Worm (Caenorhabditis elegans) whole organism, L1 larva: ENCODE measurements around the gene F19C7.8.

Experiments used
- C04F5.9 ChIP-seq: sonication (generic microtip); optimal IDR thresholded peaks from 2 replicates; lab custom pipeline; 2016; ENCODE audit warnings: missing genetic modification characterization, missing compliant biosample characterization
- C16A3.4 ChIP-seq: fragments of 150-350 bp; optimal IDR thresholded peaks from 2 replicates; lab custom pipeline; 2014; ENCODE audit warnings: missing biosample characterization, missing genetic modification characterization
- C34B4.2 ChIP-seq: sonication (generic microtip); optimal IDR thresholded peaks from 2 replicates; lab custom pipeline; 2017; ENCODE audit warnings: mild to moderate bottlenecking, missing genetic modification characterization, missing compliant biosample characterization
- F16B12.6 ChIP-seq: fragments of 150-350 bp; optimal IDR thresholded peaks from 2 replicates; lab custom pipeline; 2014; ENCODE audit warnings: missing biosample characterization, missing genetic modification characterization
- aha-1 ChIP-seq: fragments of 150-350 bp; optimal IDR thresholded peaks from 2 replicates; lab custom pipeline; 2014; ENCODE audit warnings: missing biosample characterization, missing genetic modification characterization
- ama-1 ChIP-seq: fragments of 150-350 bp; optimal IDR thresholded peaks from 2 replicates; lab custom pipeline; 2014
- ceh-63 ChIP-seq: fragments of 200-800 bp; sonication (Bioruptor generic); optimal IDR thresholded peaks from 2 replicates; lab custom pipeline; 2018; ENCODE audit warnings: mild to moderate bottlenecking, missing genetic modification characterization, missing compliant biosample characterization
- ceh-8 ChIP-seq: fragments of 200-800 bp; sonication (Bioruptor generic); optimal IDR thresholded peaks from 2 replicates; lab custom pipeline; 2018; ENCODE audit warnings: mild to moderate bottlenecking, missing genetic modification characterization, moderate library complexity, missing compliant biosample characterization
- ceh-82 ChIP-seq, 3 experiments: fragments of 150-350 bp in 1 of 3; sonication (generic microtip) in 2 of 3; optimal IDR thresholded peaks; 2 replicates each; lab custom pipeline; 2014 to 2017; ENCODE audit warnings: missing biosample characterization in 3 of 3, missing genetic modification characterization in 3 of 3
- ceh-88 ChIP-seq: fragments of 200-800 bp; sonication (Bioruptor generic); IDR thresholded peaks from 2 replicates; pipeline ENCODE4 v1.3.6; 2022; ENCODE audit warnings: missing genetic modification characterization, missing compliant biosample characterization
- ceh-90 ChIP-seq: sonication (generic microtip); optimal IDR thresholded peaks from 2 replicates; lab custom pipeline; 2016; ENCODE audit warnings: missing genetic modification characterization, missing compliant biosample characterization
- efl-3 ChIP-seq: fragments of 200-800 bp; sonication (Bioruptor generic); optimal IDR thresholded peaks from 2 replicates; lab custom pipeline; 2018; ENCODE audit warnings: mild to moderate bottlenecking, missing genetic modification characterization, missing compliant biosample characterization
- egl-13 ChIP-seq: sonication (generic microtip); optimal IDR thresholded peaks from 2 replicates; lab custom pipeline; 2016; ENCODE audit warnings: missing genotype, missing genetic modification reagents, missing genetic modification characterization, missing compliant biosample characterization
- egl-27 ChIP-seq, 2 experiments: fragments of 150-350 bp in 1 of 2; sonication (generic microtip); optimal IDR thresholded peaks; 3 replicates each; lab custom pipeline; 2017 to 2018; ENCODE audit warnings: missing biosample characterization in 2 of 2, missing genetic modification characterization in 2 of 2, missing genetic modification reagents in 2 of 2
- elt-2 ChIP-seq: sonication (generic microtip); optimal IDR thresholded peaks from 2 replicates; lab custom pipeline; 2016; ENCODE audit warnings: missing genetic modification characterization, mild to moderate bottlenecking, inconsistent platforms, missing compliant biosample characterization, missing genetic modification reagents
- elt-3 ChIP-seq, 6 experiments: fragments of 150-350 bp in 1 of 6; sonication (generic microtip); optimal IDR thresholded peaks; 2 replicates each; lab custom pipeline; 2017 to 2018; ENCODE audit warnings: missing biosample characterization in 6 of 6, missing genetic modification characterization in 6 of 6, inconsistent platforms in 1 of 6
- ets-5 ChIP-seq: fragments of 200-800 bp; sonication (Bioruptor generic); IDR thresholded peaks from 2 replicates; pipeline ENCODE4 v1.3.6; 2022; ENCODE audit warnings: missing genetic modification characterization, missing compliant biosample characterization
- fos-1 ChIP-seq: fragments of 150-350 bp; optimal IDR thresholded peaks from 2 replicates; lab custom pipeline; 2014; ENCODE audit warnings: missing biosample characterization, missing genetic modification characterization
- hlh-17 ChIP-seq: fragments of 200-800 bp; sonication (Bioruptor generic); optimal IDR thresholded peaks from 2 replicates; lab custom pipeline; 2018; ENCODE audit warnings: missing genetic modification characterization, mild to moderate bottlenecking, missing compliant biosample characterization, moderate library complexity, borderline replicate concordance
- hlh-4 ChIP-seq: sonication (generic microtip); optimal IDR thresholded peaks from 2 replicates; lab custom pipeline; 2016; ENCODE audit warnings: mild to moderate bottlenecking, missing genetic modification characterization, missing compliant biosample characterization
- hpl-2 ChIP-seq: fragments of 150-350 bp; optimal IDR thresholded peaks from 2 replicates; lab custom pipeline; 2014; ENCODE audit warnings: missing biosample characterization, missing genetic modification reagents, missing genetic modification characterization
- irx-1 ChIP-seq: sonication (generic microtip); optimal IDR thresholded peaks from 2 replicates; lab custom pipeline; 2016; ENCODE audit warnings: missing genetic modification characterization, missing compliant biosample characterization
- lin-13 ChIP-seq: fragments of 150-350 bp; optimal IDR thresholded peaks from 2 replicates; lab custom pipeline; 2014; ENCODE audit warnings: missing biosample characterization, missing genetic modification reagents, missing genetic modification characterization
- lin-14 ChIP-seq: fragments of 200-800 bp; sonication (Bioruptor generic); optimal IDR thresholded peaks from 2 replicates; lab custom pipeline; 2018; ENCODE audit warnings: mild to moderate bottlenecking, missing genetic modification characterization, moderate library complexity, missing compliant biosample characterization
- lin-39 ChIP-seq: fragments of 150-350 bp; optimal IDR thresholded peaks from 2 replicates; lab custom pipeline; 2014; ENCODE audit warnings: missing biosample characterization, missing genetic modification reagents, missing genetic modification characterization
- lsy-2 ChIP-seq, 2 experiments: fragments of 150-350 bp; optimal IDR thresholded peaks; 2 replicates each; lab custom pipeline; 2014; ENCODE audit warnings: missing biosample characterization in 2 of 2, missing genetic modification characterization in 2 of 2
- mdl-1 ChIP-seq, 2 experiments: fragments of 150-350 bp; optimal IDR thresholded peaks; 2 replicates each; lab custom pipeline; 2014 to 2017; ENCODE audit warnings: missing biosample characterization in 2 of 2, missing genetic modification characterization in 2 of 2, inconsistent platforms in 1 of 2
- mef-2 ChIP-seq: fragments of 150-350 bp; optimal IDR thresholded peaks from 2 replicates; lab custom pipeline; 2014; ENCODE audit warnings: missing biosample characterization, missing genetic modification characterization
- nhr-11 ChIP-seq: fragments of 150-350 bp; optimal IDR thresholded peaks from 2 replicates; lab custom pipeline; 2014; ENCODE audit warnings: missing biosample characterization, missing genetic modification characterization
- nhr-19 ChIP-seq: fragments of 200-800 bp; sonication (Bioruptor generic); conservative IDR thresholded peaks from 2 replicates; pipeline ENCODE4 v1.3.6; 2022; ENCODE audit warnings: missing genetic modification characterization, missing compliant biosample characterization
- nhr-237 ChIP-seq: fragments of 150-350 bp; optimal IDR thresholded peaks from 2 replicates; lab custom pipeline; 2014; ENCODE audit warnings: missing biosample characterization, missing genetic modification characterization
- nhr-28 ChIP-seq: fragments of 150-350 bp; optimal IDR thresholded peaks from 2 replicates; lab custom pipeline; 2014; ENCODE audit warnings: missing biosample characterization, missing genetic modification characterization
- nhr-47 ChIP-seq: sonication (generic microtip); optimal IDR thresholded peaks from 2 replicates; lab custom pipeline; 2016; ENCODE audit warnings: mild to moderate bottlenecking, missing genetic modification characterization, moderate library complexity, missing compliant biosample characterization
- nhr-71 ChIP-seq: sonication (generic microtip); optimal IDR thresholded peaks from 2 replicates; lab custom pipeline; 2016; ENCODE audit warnings: mild to moderate bottlenecking, missing genetic modification characterization, moderate library complexity, missing compliant biosample characterization
- nhr-77 ChIP-seq: fragments of 150-350 bp; optimal IDR thresholded peaks from 2 replicates; lab custom pipeline; 2014; ENCODE audit warnings: missing biosample characterization, missing genetic modification characterization
- nhr-84 ChIP-seq: sonication (generic microtip); optimal IDR thresholded peaks from 2 replicates; lab custom pipeline; 2017; ENCODE audit warnings: missing biosample characterization, missing genetic modification characterization
- nhr-90 ChIP-seq: sonication (generic microtip); optimal IDR thresholded peaks from 2 replicates; lab custom pipeline; 2016; ENCODE audit warnings: mild to moderate bottlenecking, missing genetic modification characterization, missing compliant biosample characterization; ENCODE audit not compliant: poor library complexity
- pag-3 ChIP-seq: sonication (generic microtip); optimal IDR thresholded peaks from 2 replicates; lab custom pipeline; 2017; ENCODE audit warnings: missing genetic modification characterization, mild to moderate bottlenecking, missing compliant biosample characterization, antibody characterized with exemption, borderline replicate concordance; ENCODE audit not compliant: insufficient read depth
- rnt-1 ChIP-seq: sonication (generic microtip); optimal IDR thresholded peaks from 2 replicates; lab custom pipeline; 2016; ENCODE audit warnings: mild to moderate bottlenecking, missing genetic modification characterization, moderate library complexity, missing compliant biosample characterization
- snu-23 ChIP-seq: sonication (generic microtip); optimal IDR thresholded peaks from 2 replicates; lab custom pipeline; 2016; ENCODE audit warnings: missing genetic modification characterization, missing compliant biosample characterization
- sox-4 ChIP-seq: sonication (generic microtip); optimal IDR thresholded peaks from 2 replicates; lab custom pipeline; 2016; ENCODE audit warnings: missing genetic modification characterization, missing compliant biosample characterization
- swsn-7 ChIP-seq: sonication (generic microtip); optimal IDR thresholded peaks from 2 replicates; lab custom pipeline; 2016; ENCODE audit warnings: missing genetic modification characterization, missing compliant biosample characterization
- tlp-1 ChIP-seq: fragments of 150-350 bp; optimal IDR thresholded peaks from 2 replicates; lab custom pipeline; 2014; ENCODE audit warnings: missing biosample characterization, missing genetic modification characterization
- unc-130 ChIP-seq: fragments of 150-350 bp; optimal IDR thresholded peaks from 2 replicates; lab custom pipeline; 2017; ENCODE audit warnings: missing biosample characterization, missing genetic modification characterization, inconsistent platforms
- unc-30 ChIP-seq: sonication (generic microtip); optimal IDR thresholded peaks from 2 replicates; lab custom pipeline; 2017; ENCODE audit warnings: missing biosample characterization, missing genetic modification characterization
- unc-62 ChIP-seq: fragments of 150-350 bp; optimal IDR thresholded peaks from 2 replicates; lab custom pipeline; 2014; ENCODE audit warnings: missing biosample characterization, missing genetic modification reagents, missing genetic modification characterization
- unc-86 ChIP-seq: sonication (generic microtip); optimal IDR thresholded peaks from 2 replicates; lab custom pipeline; 2016; ENCODE audit warnings: missing genetic modification characterization, missing compliant biosample characterization
- unc-98 ChIP-seq: fragments of 200-800 bp; sonication (Bioruptor generic); IDR thresholded peaks from 2 replicates; pipeline ENCODE4 v1.3.6; 2022; ENCODE audit warnings: missing genetic modification characterization, missing compliant biosample characterization
- zag-1 ChIP-seq: fragments of 150-350 bp; optimal IDR thresholded peaks from 2 replicates; lab custom pipeline; 2014; ENCODE audit warnings: missing biosample characterization, missing genetic modification characterization
- zip-4 ChIP-seq: fragments of 200-800 bp; sonication (Bioruptor generic); optimal IDR thresholded peaks from 2 replicates; lab custom pipeline; 2018; ENCODE audit warnings: mild to moderate bottlenecking, missing genetic modification characterization, moderate library complexity, missing compliant biosample characterization

The F19C7.8 gene

DNA sequence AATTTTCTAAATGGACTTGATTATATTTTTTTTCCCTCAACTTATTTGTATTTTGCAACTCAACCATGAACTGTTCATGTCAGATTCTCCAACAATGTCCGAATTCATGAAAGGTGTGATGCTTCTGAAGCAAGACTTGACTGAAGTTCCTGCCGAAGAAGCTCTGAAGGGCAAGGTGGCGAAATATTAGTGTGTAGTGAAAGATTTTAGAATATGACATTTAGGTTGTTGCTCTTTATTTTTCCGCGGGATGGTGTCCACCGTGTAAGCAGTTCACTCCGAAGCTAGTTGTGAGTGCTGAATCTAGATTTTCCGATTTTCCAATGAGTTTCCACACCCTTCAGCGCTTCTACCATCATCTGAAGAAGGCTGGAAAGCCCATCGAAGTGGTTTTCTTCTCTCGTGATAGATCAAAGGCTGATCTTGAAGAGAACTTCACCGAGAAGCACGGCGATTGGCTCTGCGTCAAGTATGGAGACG, 14.5 kb upstream of the F19C7.8 start, which contains the start of gene F29B9.5:
TSS of gene F29B9.5 (plus strand) at position 51 of the 480 bp plus-strand sequence.
- TF ChIP-seq hpl-2 (GFP tag; lab: Kevin White, UChicago): no peak
- TF ChIP-seq rnt-1 (tag; lab: Kevin White, UChicago): peak; percentile 18
- no peak for TF ChIP-seq aha-1 (tag; lab: Kevin White, UChicago)
- TF ChIP-seq egl-13 (tag; lab: Kevin White, UChicago): no peak
- TF ChIP-seq nhr-19 (GFP tag; lab: Robert Waterston, UW): no peak
- TF ChIP-seq nhr-71 (tag; lab: Kevin White, UChicago): no peak
- no peak for TF ChIP-seq unc-130 (tag; lab: Kevin White, UChicago)
- no peak for TF ChIP-seq ceh-90 (tag; lab: Kevin White, UChicago)
- TF ChIP-seq elt-2 (tag; lab: Kevin White, UChicago): no peak
- no peak for TF ChIP-seq nhr-237 (tag; lab: Kevin White, UChicago)
- no peak for TF ChIP-seq mef-2 (tag; lab: Kevin White, UChicago)
- no peak for TF ChIP-seq pag-3 (tag; lab: Kevin White, UChicago)
- no peak for TF ChIP-seq unc-98
- peak; percentile 61 for TF ChIP-seq ama-1 (lab: Kevin White, UChicago)

DNA sequence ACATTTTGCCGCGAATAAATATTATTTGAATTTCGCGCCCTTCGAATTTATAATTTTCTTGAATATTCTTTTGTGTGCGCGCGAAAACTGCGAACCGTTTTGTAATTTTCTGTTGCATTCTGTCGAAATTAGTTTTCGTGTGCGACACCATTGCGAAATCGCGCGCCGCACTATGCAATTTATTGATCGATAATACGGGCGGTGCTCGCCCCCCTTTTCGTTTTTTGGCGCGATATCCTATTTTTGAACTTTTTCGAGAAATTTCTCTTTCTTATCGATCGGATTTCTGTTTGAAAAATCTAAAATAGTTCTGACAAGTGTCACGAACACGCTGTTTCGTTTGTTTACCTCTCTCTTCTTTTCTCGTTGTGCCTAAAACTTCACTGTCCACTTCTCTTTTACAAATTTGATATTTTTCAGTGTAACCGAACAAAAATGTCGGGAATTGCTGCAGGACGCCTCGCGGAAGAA, 12.8 kb upstream of the F19C7.8 start, which contains the start of gene ubc-9:
TSS of gene ubc-9 (plus strand) at position 421 of the 471 bp plus-strand sequence.
- TF ChIP-seq ama-1 (lab: Kevin White, UChicago) (no peak), lin-13 (GFP tag; lab: Kevin White, UChicago) (peak; percentile 88), swsn-7 (peak; percentile 76), pag-3 (tag; lab: Kevin White, UChicago) (no peak), zag-1 (tag; lab: Kevin White, UChicago) (no peak), ets-5 (GFP tag; lab: Robert Waterston, UW) (no peak), lin-39 (no peak), ceh-82 (tag; optimal IDR thresholded peaks at IDR 0.05; lab: Kevin White, UChicago) (peak in 2 of 3 experiments; percentile 65 to 80), zip-4 (peak; percentile 69), egl-27 (tag; optimal IDR thresholded peaks at IDR 0.05; lab: Kevin White, UChicago) (no peak), lsy-2 (tag; optimal IDR thresholded peaks at IDR 0.05; lab: Kevin White, UChicago) (peak; percentile 74 to 76), egl-13 (tag; lab: Kevin White, UChicago) (peak; percentile 54), ceh-8 (GFP tag; lab: Kevin White, UChicago) (no peak), fos-1 (tag; lab: Kevin White, UChicago) (no peak), nhr-47 (tag; lab: Kevin White, UChicago) (peak; percentile 82), C34B4.2 (tag; lab: Kevin White, UChicago) (peak; percentile 93), irx-1 (peak; percentile 22), nhr-28 (tag; lab: Kevin White, UChicago) (no peak), unc-30 (no peak), nhr-84 (no peak), tlp-1 (tag; lab: Kevin White, UChicago) (no peak), C04F5.9 (tag; lab: Kevin White, UChicago) (peak; percentile 30), mdl-1 (tag; optimal IDR thresholded peaks at IDR 0.05; lab: Kevin White, UChicago) (peak in 1 of 2 experiments; percentile 33), elt-3 (tag; optimal IDR thresholded peaks at IDR 0.05; lab: Kevin White, UChicago) (peak in 2 of 6 experiments; percentile 18 to 25), ceh-63 (GFP tag; lab: Kevin White, UChicago) (no peak), C16A3.4 (tag; lab: Kevin White, UChicago) (peak; percentile 73), unc-86 (tag; lab: Kevin White, UChicago) (peak; percentile 70), sox-4 (tag; lab: Kevin White, UChicago) (peak; percentile 35), nhr-90 (tag; lab: Kevin White, UChicago) (peak; percentile 77), hlh-17 (no peak), unc-130 (tag; lab: Kevin White, UChicago) (no peak), nhr-77 (tag; lab: Kevin White, UChicago) (peak; percentile 43), unc-62 (no peak), nhr-11 (no peak), hlh-4 (tag; lab: Kevin White, UChicago) (no peak), lin-14 (GFP tag; lab: Kevin White, UChicago) (peak; percentile 83), elt-2 (tag; lab: Kevin White, UChicago) (peak; percentile 31), F16B12.6 (tag; lab: Kevin White, UChicago) (peak; percentile 16), ceh-88 (no peak), efl-3 (no peak), snu-23 (GFP tag; lab: Kevin White, UChicago) (peak; percentile 88)
